Fruit fly (Drosophila melanogaster) whole organism, adult: ENCODE data around the gene dpp.

Source experiments
- CG7045 ChIP-seq: fragments of 200-800 bp; sonication (Bioruptor generic); optimal IDR thresholded peaks from 2 replicates; lab custom pipeline; 2017; ENCODE audit warnings: missing biosample characterization, mild to moderate bottlenecking, missing genetic modification characterization
- CG7101 ChIP-seq: fragments of 200-800 bp; sonication (Bioruptor generic); optimal IDR thresholded peaks from 2 replicates; lab custom pipeline; 2018; ENCODE audit warnings: missing biosample characterization, mild to moderate bottlenecking, missing genetic modification characterization, moderate library complexity
- Crg-1 ChIP-seq: fragments of 200-800 bp; sonication (Bioruptor generic); optimal IDR thresholded peaks from 2 replicates; lab custom pipeline; 2016; ENCODE audit warnings: missing biosample characterization, missing genetic modification characterization
- Hr96 ChIP-seq: fragments of 200-800 bp; sonication (Bioruptor generic); optimal IDR thresholded peaks from 2 replicates; lab custom pipeline; 2016; ENCODE audit warnings: missing biosample characterization, missing genetic modification characterization
- Mnt ChIP-seq: fragments of 200-800 bp; sonication (Bioruptor generic); optimal IDR thresholded peaks from 2 replicates; lab custom pipeline; 2016; ENCODE audit warnings: missing biosample characterization, mild to moderate bottlenecking, missing genetic modification characterization
- bab1 ChIP-seq: fragments of 200-800 bp; sonication (Bioruptor generic); optimal IDR thresholded peaks from 3 replicates; lab custom pipeline; 2019; ENCODE audit warnings: missing biosample characterization, mild to moderate bottlenecking, missing genetic modification characterization, moderate library complexity
- cic ChIP-seq: fragments of 200-800 bp; sonication (Bioruptor generic); optimal IDR thresholded peaks from 2 replicates; lab custom pipeline; 2017; ENCODE audit warnings: missing biosample characterization, mild to moderate bottlenecking, missing genetic modification characterization, moderate library complexity
- cnc ChIP-seq, 2 experiments: fragments of >200 bp; optimal IDR thresholded peaks; 2 replicates each; lab custom pipeline; 2017
- kay ChIP-seq: fragments of 200-800 bp; sonication (Bioruptor generic); peaks from one replicate; lab custom pipeline; 2016; ENCODE audit warnings: missing biosample characterization, missing genetic modification characterization, borderline replicate concordance
- ovo ChIP-seq: fragments of 200-800 bp; sonication (Bioruptor generic); optimal IDR thresholded peaks from 2 replicates; lab custom pipeline; 2016; ENCODE audit warnings: missing biosample characterization, missing genetic modification characterization

DNA sequence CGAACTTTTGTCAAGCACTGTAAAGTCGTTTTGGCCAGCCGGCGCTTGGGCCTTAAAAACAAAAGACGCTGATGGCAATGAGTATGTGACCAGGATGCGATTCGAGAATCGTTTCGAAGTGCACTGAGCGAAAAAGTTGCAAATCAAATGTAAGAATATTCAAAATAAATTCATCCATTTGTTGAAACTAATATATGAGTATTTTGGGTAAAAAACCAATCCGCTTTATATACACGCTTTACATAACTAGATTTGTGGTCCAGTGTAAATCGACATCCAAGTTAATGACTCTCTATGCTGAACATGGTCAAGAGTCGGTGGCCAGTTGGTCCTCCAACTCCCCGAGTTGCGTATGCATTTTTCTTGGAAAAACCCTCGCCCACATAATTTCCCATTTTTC lies 57.1 kb downstream of the dpp start:
- TF ChIP-seq Mnt (GFP tag; lab: Kevin White, UChicago) (no peak), bab1 (GFP tag; lab: Kevin White, UChicago) (no peak), Crg-1 (GFP tag; lab: Kevin White, UChicago) (no peak), kay (GFP tag; lab: Kevin White, UChicago) (no peak), CG7045 (no peak), cnc (optimal IDR thresholded peaks at IDR 0.05; lab: Kevin White, UChicago) (no peak), ovo (no peak), CG7101 (tag; lab: Kevin White, UChicago) (no peak), Hr96 (GFP tag; lab: Kevin White, UChicago) (no peak), cic (no peak)
